Worm (Caenorhabditis elegans): Measurements from ENCODE around the gene M60.4.

The M60.4 gene

DNA sequence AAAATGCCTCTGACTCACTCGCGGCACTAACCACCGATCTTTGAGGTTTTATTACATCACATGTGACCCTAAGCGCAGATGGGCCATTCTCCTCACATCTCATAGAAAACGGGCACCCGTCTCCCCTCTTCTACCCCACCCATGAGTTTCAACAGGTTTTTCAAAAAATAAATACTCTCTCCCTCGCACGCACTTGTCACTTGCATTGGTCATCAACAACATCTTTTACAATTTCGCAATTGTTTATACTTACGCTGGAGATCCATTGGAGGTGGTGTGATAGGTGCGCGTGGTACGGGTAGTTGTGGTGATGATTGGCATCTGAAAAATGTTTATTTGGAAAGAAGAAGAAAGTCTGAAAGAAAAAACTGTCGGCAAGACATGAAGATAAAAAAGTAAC lies at the start of gene M60.4:
Gene M60.4 (minus strand): TSS at position 321 of the 400 bp plus-strand sequence.
- TF ChIP-seq pqm-1 (tag; optimal IDR thresholded peaks at IDR 0.05): no peak
- no peak for TF ChIP-seq ceh-9 (tag; optimal IDR thresholded peaks at IDR 0.05)
- TF ChIP-seq lin-39 (tag; optimal IDR thresholded peaks at IDR 0.05): peak; percentile 65
- no peak for TF ChIP-seq hmg-11 (tag; optimal IDR thresholded peaks at IDR 0.05)
- TF ChIP-seq nhr-25 (tag; optimal IDR thresholded peaks at IDR 0.05): peak; percentile 59
- TF ChIP-seq nfya-1 (tag; optimal IDR thresholded peaks at IDR 0.05; ENCODE audit: insufficient read depth): peak; percentile 49
- peak; percentile 56 for TF ChIP-seq mdl-1 (tag; optimal IDR thresholded peaks at IDR 0.05)
- peak; percentile 93 for TF ChIP-seq egl-5 (tag; optimal IDR thresholded peaks at IDR 0.05)
- TF ChIP-seq mml-1 (tag; optimal IDR thresholded peaks at IDR 0.05): no peak
- TF ChIP-seq ceh-82 (tag; optimal IDR thresholded peaks at IDR 0.05): no peak
- TF ChIP-seq nhr-12 (tag; optimal IDR thresholded peaks at IDR 0.05): no peak
- TF ChIP-seq snpc-4 (tag; optimal IDR thresholded peaks at IDR 0.05): peak; percentile 25
- TF ChIP-seq egl-27 (tag; optimal IDR thresholded peaks at IDR 0.05): peak; percentile 11
- TF ChIP-seq fkh-10 (GFP tag; optimal IDR thresholded peaks at IDR 0.05): no peak
- TF ChIP-seq elt-3 (tag; optimal IDR thresholded peaks at IDR 0.05): peak in 1 of 3 experiments; percentile 42
- peak; percentile 79 for TF ChIP-seq unc-62 (GFP tag; optimal IDR thresholded peaks at IDR 0.05)
- TF ChIP-seq jun-1 (tag; optimal IDR thresholded peaks at IDR 0.05): peak; percentile 2
- peak; percentile 17 for TF ChIP-seq nhr-43 (tag; optimal IDR thresholded peaks at IDR 0.05; ENCODE audit: poor library complexity, severe bottlenecking)
- TF ChIP-seq ceh-16 (tag; optimal IDR thresholded peaks at IDR 0.05): no peak

DNA sequence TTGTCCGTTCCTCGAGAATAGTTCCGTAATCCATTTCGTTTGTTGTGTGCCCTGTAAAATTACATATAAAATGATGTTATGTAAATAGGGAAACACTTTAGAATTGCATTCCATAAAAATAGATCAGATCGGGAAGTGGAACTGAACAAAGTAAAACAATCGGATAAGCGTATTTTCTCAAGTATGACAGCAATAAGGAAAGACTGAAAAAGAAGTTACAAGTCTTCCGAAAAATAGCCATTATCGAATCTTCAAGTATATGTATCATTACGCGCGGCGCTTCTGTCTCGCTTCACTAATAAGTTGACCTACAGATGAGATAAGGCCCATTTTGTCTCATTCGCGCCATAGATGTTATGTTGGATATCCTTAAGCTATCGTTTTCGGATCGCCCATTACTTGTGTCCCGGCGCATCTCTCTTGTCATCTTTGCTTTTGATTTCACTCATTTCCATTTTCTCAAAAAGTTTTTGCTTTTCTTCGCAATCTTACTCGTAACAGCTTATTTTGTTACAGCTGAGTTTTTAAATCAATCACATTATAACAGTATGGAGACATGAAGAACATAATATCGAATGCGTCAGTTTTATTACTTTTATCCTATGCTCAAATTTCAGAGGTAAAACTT lies 49.2 kb upstream of the M60.4 start, which contains the start of the genes fis-2 and F13B9.2:
Gene fis-2 (minus strand): TSS at position 51 of the 628 bp plus-strand sequence.
Gene F13B9.2 (plus strand): TSS at position 515 of the 628 bp plus-strand sequence.
- TF ChIP-seq nhr-23 (tag; optimal IDR thresholded peaks at IDR 0.05) (peak; percentile 46), nhr-43 (tag; optimal IDR thresholded peaks at IDR 0.05; ENCODE audit: poor library complexity, severe bottlenecking) (no peak)

DNA sequence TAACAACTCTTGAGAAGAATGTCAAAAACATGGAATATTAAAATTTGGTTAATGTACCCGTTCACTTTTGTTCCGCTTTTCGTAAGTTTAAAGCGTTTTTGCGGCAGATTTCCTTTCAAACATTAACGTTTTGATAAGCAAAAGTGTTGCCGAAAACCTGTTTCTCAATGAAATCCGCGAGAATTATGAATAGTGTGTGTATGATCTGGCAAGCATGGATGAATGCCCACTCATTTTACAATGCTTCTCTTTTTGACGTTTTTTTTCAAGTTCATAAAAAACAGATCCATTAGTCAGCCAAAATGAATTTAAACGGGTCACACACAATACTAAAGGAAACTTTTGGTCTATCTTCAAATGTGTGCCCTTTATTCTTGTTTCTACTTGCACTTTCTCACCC lies 47.9 kb upstream of the M60.4 start:
- TF ChIP-seq lin-39 (tag; optimal IDR thresholded peaks at IDR 0.05) (no peak), nhr-77 (tag; optimal IDR thresholded peaks at IDR 0.05) (no peak), jun-1 (tag; optimal IDR thresholded peaks at IDR 0.05) (no peak), fkh-10 (GFP tag; optimal IDR thresholded peaks at IDR 0.05) (no peak), R02D3.7 (tag; optimal IDR thresholded peaks at IDR 0.05) (no peak)

DNA sequence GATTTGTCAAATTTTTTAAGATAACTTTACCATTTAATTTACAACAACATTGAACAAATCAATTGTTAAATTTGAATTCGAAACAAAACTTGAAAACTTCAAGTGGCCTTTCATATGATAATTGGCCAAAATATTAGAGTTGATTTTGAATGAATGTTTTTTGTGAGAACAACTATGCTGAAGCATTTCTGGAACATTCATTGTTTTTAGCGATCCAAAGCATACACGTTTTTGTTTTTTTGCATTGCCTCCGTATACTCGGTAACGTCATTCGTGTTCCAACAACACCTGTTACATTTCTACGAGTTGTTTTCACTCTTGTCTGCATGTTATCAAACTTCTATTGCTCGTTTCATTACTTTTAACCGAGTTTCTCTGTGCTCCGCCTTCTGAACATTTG lies 40.9 kb upstream of the M60.4 start:
- no peak for TF ChIP-seq pha-4 (tag; optimal IDR thresholded peaks at IDR 0.05)
- TF ChIP-seq elt-2 (tag; optimal IDR thresholded peaks at IDR 0.05): no peak
- no peak for TF ChIP-seq mml-1 (tag; optimal IDR thresholded peaks at IDR 0.05)
- no peak for TF ChIP-seq ceh-9 (tag; optimal IDR thresholded peaks at IDR 0.05)
- TF ChIP-seq nhr-43 (tag; optimal IDR thresholded peaks at IDR 0.05; ENCODE audit: poor library complexity, severe bottlenecking): no peak
- no peak for TF ChIP-seq elt-3 (tag; optimal IDR thresholded peaks at IDR 0.05)
- TF ChIP-seq nhr-12 (tag; optimal IDR thresholded peaks at IDR 0.05): no peak
- TF ChIP-seq unc-39 (tag; optimal IDR thresholded peaks at IDR 0.05): no peak
- no peak for TF ChIP-seq ceh-82 (tag; optimal IDR thresholded peaks at IDR 0.05)
- no peak for TF ChIP-seq snpc-4 (tag; optimal IDR thresholded peaks at IDR 0.05)
- TF ChIP-seq fkh-2 (tag; optimal IDR thresholded peaks at IDR 0.05): no peak
- no peak for TF ChIP-seq nhr-67 (tag; optimal IDR thresholded peaks at IDR 0.05)

DNA sequence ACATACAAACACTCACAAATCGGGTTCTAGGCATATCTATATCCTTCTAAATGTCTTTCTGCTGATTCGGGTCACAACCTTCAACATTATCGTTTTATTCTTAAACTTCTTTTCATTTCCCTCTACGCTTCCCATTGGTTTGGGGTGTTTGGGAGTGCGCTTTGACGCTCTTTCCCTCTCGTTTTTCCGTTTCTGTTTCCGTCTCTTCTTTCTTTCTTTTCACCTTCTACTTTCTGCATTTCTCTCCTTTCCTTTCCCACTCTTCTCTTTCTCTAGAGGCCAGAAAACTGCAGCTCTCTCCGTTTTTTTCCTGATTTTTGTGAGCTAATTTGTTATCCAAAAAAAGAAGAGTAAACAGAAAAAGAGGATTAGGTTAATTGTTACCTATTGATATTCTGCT lies 40.2 kb upstream of the M60.4 start:
- TF ChIP-seq nfya-1 (tag; optimal IDR thresholded peaks at IDR 0.05; ENCODE audit: insufficient read depth): peak; percentile 60
- peak; percentile 42 for TF ChIP-seq hmg-11 (tag; optimal IDR thresholded peaks at IDR 0.05)
- no peak for TF ChIP-seq ceh-9 (tag; optimal IDR thresholded peaks at IDR 0.05)
- peak; percentile 9 for TF ChIP-seq pha-4 (tag; optimal IDR thresholded peaks at IDR 0.05)

DNA sequence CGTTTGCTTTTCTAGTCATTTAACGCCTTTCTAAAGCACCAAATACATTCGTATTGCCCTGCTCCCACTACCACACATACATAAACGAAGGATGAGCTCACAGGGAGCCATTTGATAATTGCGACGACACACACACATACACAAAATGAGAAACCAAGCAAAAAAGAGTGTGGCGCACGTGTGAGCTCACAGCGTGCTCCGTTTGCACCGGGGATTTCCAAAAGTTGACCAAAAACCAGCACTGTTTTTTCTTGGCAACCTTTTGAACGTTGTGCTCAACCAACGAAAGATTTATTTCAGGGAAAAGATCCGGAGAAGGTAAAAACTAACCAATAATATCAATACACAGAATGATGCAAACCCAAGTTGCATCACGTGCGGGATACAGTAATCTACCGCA lies 38.8 kb upstream of the M60.4 start, which contains the start of gene ksr-1:
Gene ksr-1 (plus strand): TSS at position 301 of the 400 bp plus-strand sequence.
- no peak for TF ChIP-seq ama-1 (optimal IDR thresholded peaks at IDR 0.05)
- TF ChIP-seq unc-62 (GFP tag; optimal IDR thresholded peaks at IDR 0.05): no peak
- no peak for TF ChIP-seq R02D3.7 (tag; optimal IDR thresholded peaks at IDR 0.05)

Measured in whole organism, L3 larva.